Worm (Caenorhabditis elegans) whole organism, L3 larva: Measurements from ENCODE around the gene C16C10.1.

ENCODE experiments used
- ZK546.5 ChIP-seq: sonication (generic microtip); optimal IDR thresholded peaks from 2 replicates; lab custom pipeline; 2017; ENCODE audit warnings: missing biosample characterization, missing genetic modification characterization
- aly-2 ChIP-seq: fragments of 150-350 bp; optimal IDR thresholded peaks from 2 replicates; lab custom pipeline; 2014; ENCODE audit warnings: missing biosample characterization, missing genetic modification characterization
- ceh-28 ChIP-seq: fragments of 150-350 bp; optimal IDR thresholded peaks from 2 replicates; lab custom pipeline; 2014; ENCODE audit warnings: missing biosample characterization, missing genetic modification reagents, missing genetic modification characterization
- ceh-82 ChIP-seq: fragments of 150-350 bp; optimal IDR thresholded peaks from 2 replicates; lab custom pipeline; 2014; ENCODE audit warnings: missing biosample characterization, missing genetic modification characterization
- ceh-9 ChIP-seq: sonication (generic microtip); optimal IDR thresholded peaks from 2 replicates; lab custom pipeline; 2018; ENCODE audit warnings: missing biosample characterization, missing genetic modification characterization
- egl-27 ChIP-seq: sonication (generic microtip); optimal IDR thresholded peaks from 4 replicates; lab custom pipeline; 2017; ENCODE audit warnings: missing biosample characterization, missing genetic modification reagents, missing genetic modification characterization
- elt-1 ChIP-seq: fragments of 150-350 bp; optimal IDR thresholded peaks from 2 replicates; lab custom pipeline; 2014; ENCODE audit warnings: missing biosample characterization, missing genetic modification characterization
- elt-2 ChIP-seq: sonication (generic microtip); optimal IDR thresholded peaks from 2 replicates; lab custom pipeline; 2016; ENCODE audit warnings: missing genetic modification reagents, mild to moderate bottlenecking, missing genetic modification characterization, missing compliant biosample characterization
- eor-1 ChIP-seq, 2 experiments: fragments of 150-350 bp; optimal IDR thresholded peaks; 2 replicates each; lab custom pipeline; 2014 to 2018; ENCODE audit warnings: missing biosample characterization in 2 of 2, missing genetic modification characterization in 2 of 2
- fos-1 ChIP-seq: fragments of 150-350 bp; optimal IDR thresholded peaks from 2 replicates; lab custom pipeline; 2014; ENCODE audit warnings: missing biosample characterization, missing genetic modification characterization
- hmg-11 ChIP-seq: sonication (generic microtip); optimal IDR thresholded peaks from 2 replicates; lab custom pipeline; 2016; ENCODE audit warnings: missing genetic modification characterization, missing compliant biosample characterization
- jun-1 ChIP-seq: fragments of 150-350 bp; optimal IDR thresholded peaks from 2 replicates; lab custom pipeline; 2014; ENCODE audit warnings: missing biosample characterization, missing genetic modification reagents, missing genetic modification characterization
- lsy-12 ChIP-seq: sonication (generic microtip); optimal IDR thresholded peaks from 2 replicates; lab custom pipeline; 2016; ENCODE audit warnings: mild to moderate bottlenecking, missing genetic modification characterization, missing compliant biosample characterization
- mdl-1 ChIP-seq: fragments of 150-350 bp; optimal IDR thresholded peaks from 2 replicates; lab custom pipeline; 2014; ENCODE audit warnings: missing biosample characterization, missing genetic modification characterization
- nfya-1 ChIP-seq: sonication (generic microtip); optimal IDR thresholded peaks from 2 replicates; lab custom pipeline; 2017; ENCODE audit warnings: missing genetic modification characterization, mild to moderate bottlenecking, missing compliant biosample characterization, antibody characterized with exemption, moderate library complexity; ENCODE audit not compliant: insufficient read depth
- nhr-11 ChIP-seq: fragments of 150-350 bp; optimal IDR thresholded peaks from 2 replicates; lab custom pipeline; 2014; ENCODE audit warnings: missing biosample characterization, missing genetic modification characterization
- nhr-237 ChIP-seq: fragments of 150-350 bp; optimal IDR thresholded peaks from 2 replicates; lab custom pipeline; 2014; ENCODE audit warnings: missing biosample characterization, missing genetic modification characterization
- nhr-43 ChIP-seq: sonication (generic microtip); optimal IDR thresholded peaks from 2 replicates; lab custom pipeline; 2016; ENCODE audit warnings: mild to moderate bottlenecking, missing genetic modification characterization, missing compliant biosample characterization; ENCODE audit not compliant: poor library complexity, severe bottlenecking
- nhr-67 ChIP-seq: fragments of 150-350 bp; optimal IDR thresholded peaks from 2 replicates; lab custom pipeline; 2014; ENCODE audit warnings: missing biosample characterization, missing genetic modification characterization
- nhr-76 ChIP-seq: fragments of 150-350 bp; sonication (generic microtip); optimal IDR thresholded peaks from 5 replicates; lab custom pipeline; 2014; ENCODE audit warnings: missing biosample characterization, missing genetic modification characterization
- pha-4 ChIP-seq: fragments of 150-350 bp; optimal IDR thresholded peaks from 2 replicates; lab custom pipeline; 2014; ENCODE audit warnings: missing biosample characterization, missing genetic modification reagents, missing genetic modification characterization
- pqm-1 ChIP-seq: fragments of 150-350 bp; optimal IDR thresholded peaks from 2 replicates; lab custom pipeline; 2017; ENCODE audit warnings: missing biosample characterization, missing genetic modification characterization, inconsistent platforms
- sea-2 ChIP-seq: fragments of 150-350 bp; sonication (generic microtip); optimal IDR thresholded peaks from 4 replicates; lab custom pipeline; 2014; ENCODE audit warnings: missing biosample characterization, missing genetic modification reagents, missing genetic modification characterization
- snpc-4 ChIP-seq: fragments of 150-350 bp; optimal IDR thresholded peaks from 2 replicates; lab custom pipeline; 2014; ENCODE audit warnings: missing biosample characterization, missing genetic modification characterization
- unc-39 ChIP-seq: sonication (generic microtip); optimal IDR thresholded peaks from 4 replicates; lab custom pipeline; 2017; ENCODE audit warnings: missing biosample characterization, missing genetic modification characterization
- zag-1 ChIP-seq: fragments of 150-350 bp; optimal IDR thresholded peaks from 2 replicates; lab custom pipeline; 2014; ENCODE audit warnings: missing biosample characterization, missing genetic modification characterization
- ztf-11 ChIP-seq: fragments of 150-350 bp; optimal IDR thresholded peaks from 2 replicates; lab custom pipeline; 2014; ENCODE audit warnings: missing biosample characterization, missing genetic modification characterization

C16C10.1 gene

ce11 chrIII:4221527-4221926, 40.3 kb upstream of the C16C10.1 start:
- TF ChIP-seq zag-1 (tag; lab: Kevin White, UChicago) (no peak), nfya-1 (tag; lab: Kevin White, UChicago) (peak; percentile 30)
- TF ChIP-seq, all 47 proteins: peak for 1

DNA sequence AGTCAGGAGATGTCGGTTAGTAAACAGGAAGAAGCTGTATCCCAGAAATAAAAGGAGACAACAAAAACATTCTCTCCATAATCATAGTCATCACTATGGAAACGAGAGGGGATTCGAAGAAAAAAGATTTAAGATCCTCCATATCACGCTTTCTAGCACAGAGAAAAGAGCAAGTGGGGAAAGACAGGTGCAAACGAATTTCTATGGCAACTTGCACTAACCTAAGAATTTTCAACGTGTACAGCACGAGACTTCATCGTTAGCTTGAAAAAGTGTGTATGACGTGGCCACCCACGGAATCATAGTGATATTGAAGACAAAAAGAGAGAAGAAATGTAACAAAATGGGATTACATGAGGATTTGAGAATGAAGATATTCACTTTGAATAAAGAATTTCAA, 39.6 kb upstream of the C16C10.1 start:
- TF ChIP-seq nhr-76 (tag; lab: Kevin White, UChicago), result no peak
- TF ChIP-seq ztf-11 (tag; lab: Kevin White, UChicago), result no peak
- TF ChIP-seq sea-2, result no peak
- TF ChIP-seq hmg-11 (tag; lab: Kevin White, UChicago), result no peak
- TF ChIP-seq nhr-11 (tag; lab: Kevin White, UChicago), result no peak
- TF ChIP-seq nhr-67 (tag; lab: Kevin White, UChicago), result no peak
- no peak for TF ChIP-seq eor-1 (tag; optimal IDR thresholded peaks at IDR 0.05; lab: Kevin White, UChicago)
- TF ChIP-seq ZK546.5 (tag; lab: Kevin White, UChicago), result no peak
- TF ChIP-seq jun-1 (tag; lab: Kevin White, UChicago), result no peak
- no peak for TF ChIP-seq ceh-28
- TF ChIP-seq elt-2, result no peak
- no peak for TF ChIP-seq lsy-12
- no peak for TF ChIP-seq aly-2 (tag; lab: Kevin White, UChicago)
- TF ChIP-seq ceh-82, result no peak
- no peak for TF ChIP-seq mdl-1 (tag; lab: Kevin White, UChicago)
- no peak for TF ChIP-seq ceh-9 (tag; lab: Kevin White, UChicago)

- TF ChIP-seq nfya-1 (tag; lab: Kevin White, UChicago) (peak; percentile 93), lsy-12 (no peak)
Observed at ce11 chrIII:4210661-4211060, 29.4 kb upstream of the C16C10.1 start.

DNA sequence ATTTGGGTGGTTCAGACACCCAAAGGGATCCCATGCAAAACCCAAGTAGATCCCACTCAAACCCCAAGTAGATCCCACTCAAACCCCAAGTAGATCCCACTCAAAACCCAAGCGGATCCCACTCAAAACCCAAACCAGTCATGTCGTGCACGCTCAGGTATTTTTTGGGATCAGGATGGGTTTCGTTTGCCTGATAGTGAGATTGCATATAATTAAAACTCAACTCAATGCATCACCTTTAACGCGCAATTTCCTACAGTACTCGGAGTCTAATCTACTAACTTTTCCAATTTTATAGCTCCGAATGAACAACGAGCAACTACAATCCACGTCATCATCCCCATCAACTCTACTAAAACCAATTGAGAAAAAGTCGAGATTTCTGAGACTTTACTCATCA, 27.9 kb upstream of the C16C10.1 start, which contains the start of gene phlp-2:
Gene phlp-2, plus strand, starts transcription at position 301 of the 400 bp plus-strand sequence.
- TF ChIP-seq nhr-67 (tag; lab: Kevin White, UChicago), result no peak
- TF ChIP-seq sea-2, result no peak
- TF ChIP-seq fos-1 (tag; lab: Kevin White, UChicago), result no peak
- no peak for TF ChIP-seq nhr-237 (tag; lab: Kevin White, UChicago)
- TF ChIP-seq snpc-4 (tag; lab: Kevin White, UChicago), result no peak
- TF ChIP-seq pqm-1 (tag; lab: Kevin White, UChicago), result no peak
- no peak for TF ChIP-seq mdl-1 (tag; lab: Kevin White, UChicago)
- no peak for TF ChIP-seq ztf-11 (tag; lab: Kevin White, UChicago)
- TF ChIP-seq pha-4 (tag; lab: Kevin White, UChicago), result no peak
- TF ChIP-seq nfya-1 (tag; lab: Kevin White, UChicago), result no peak
- TF ChIP-seq egl-27 (tag; lab: Kevin White, UChicago), result no peak

ce11 chrIII:4208210-4208609, 27.0 kb upstream of the C16C10.1 start:
- TF ChIP-seq sea-2, result no peak
- no peak for TF ChIP-seq egl-27 (tag; lab: Kevin White, UChicago)
- no peak for TF ChIP-seq nhr-43 (tag; lab: Kevin White, UChicago)
- TF ChIP-seq aly-2 (tag; lab: Kevin White, UChicago), result no peak
- no peak for TF ChIP-seq elt-1 (tag; lab: Kevin White, UChicago)
- TF ChIP-seq, all 47 proteins: peak for 0

ce11 chrIII:4205751-4206327, 24.6 kb upstream of the C16C10.1 start, which contains the start of gene R74.8:
TSS of gene R74.8 (plus strand) at chrIII:4206277.
- no peak for TF ChIP-seq mdl-1 (tag; lab: Kevin White, UChicago)
- TF ChIP-seq nfya-1 (tag; lab: Kevin White, UChicago), result peak; percentile 11
- TF ChIP-seq unc-39 (tag; lab: Kevin White, UChicago), result no peak

DNA sequence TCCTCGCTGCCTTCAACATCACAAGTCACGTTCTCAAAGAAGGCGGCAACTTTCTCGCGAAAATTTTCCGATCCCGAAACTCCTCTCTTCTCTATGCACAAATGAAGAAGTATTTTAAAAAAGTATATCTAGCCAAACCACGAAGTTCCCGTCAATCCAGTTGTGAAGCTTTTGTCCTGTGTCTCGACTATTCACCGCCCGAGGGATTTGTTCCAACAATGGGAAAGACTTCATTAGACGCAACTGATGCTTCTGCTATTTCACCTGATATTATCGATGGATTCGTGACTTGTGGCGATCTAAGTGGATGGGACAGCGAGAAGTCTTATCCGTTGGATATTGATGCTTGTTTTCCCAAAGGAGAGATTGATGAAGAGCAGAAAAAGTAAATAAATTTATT, 23.7 kb upstream of the C16C10.1 start:
- no peak for TF ChIP-seq ZK546.5 (tag; lab: Kevin White, UChicago)
